Fruit fly (Drosophila melanogaster) Kc167 (cell line): Measurements from ENCODE around the gene AhcyL1.

Experiments used
- h ChIP-seq: fragments of >200 bp; optimal IDR thresholded peaks from 3 replicates; lab custom pipeline; 2018; ENCODE audit warnings: missing external identifiers
- insv ChIP-seq: fragments of >200 bp; optimal IDR thresholded peaks from 3 replicates; lab custom pipeline; 2018; ENCODE audit warnings: missing external identifiers
- psq ChIP-seq: fragments of >200 bp; optimal IDR thresholded peaks from 2 replicates; lab custom pipeline; 2017; ENCODE audit warnings: missing external identifiers
- ttk ChIP-seq: sonication (Bioruptor generic); optimal IDR thresholded peaks from 2 replicates; lab custom pipeline; 2017; ENCODE audit warnings: missing external identifiers

DNA sequence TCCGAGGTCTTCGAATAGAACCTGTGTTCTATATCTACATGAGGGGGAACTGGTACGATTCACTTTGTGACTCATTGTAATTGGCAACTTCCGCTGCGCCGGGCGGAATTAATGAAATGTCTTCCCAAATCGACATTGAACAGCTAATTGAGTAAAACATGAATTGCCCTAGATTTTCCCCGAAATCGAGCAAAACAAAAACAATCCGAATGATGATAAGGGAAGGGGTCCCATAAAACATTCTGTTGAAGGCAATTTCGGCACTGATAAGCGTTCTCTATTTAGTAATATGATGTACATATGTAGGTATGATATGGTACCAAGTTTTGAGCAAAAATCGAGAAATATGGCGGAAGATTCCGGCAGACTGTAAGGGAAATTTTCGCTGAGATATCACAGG is 37.6 kb upstream of the AhcyL1 start:
- no peak for TF ChIP-seq psq
- no peak for TF ChIP-seq h (lab: Kevin White, UChicago)
- TF ChIP-seq ttk (lab: Kevin White, UChicago): no peak
- TF ChIP-seq insv: no peak
